Worm (Caenorhabditis elegans): ENCODE measurements around the gene sri-26.
A peak's percentile ranks its signal among the peaks of the same experiment; 100 is the strongest.

The sri-26 gene

ce11 chrV:15187083-15188057 lies 27.9 kb upstream of the sri-26 start, which contains the start of the genes cyn-7 and bath-36:
Gene cyn-7, minus strand, starts transcription at chrV:15187378.
Gene bath-36, plus strand, starts transcription at chrV:15187888.
- TF ChIP-seq lin-13 (tag; optimal IDR thresholded peaks at IDR 0.05) (peak; percentile 77), elt-1 (tag; optimal IDR thresholded peaks at IDR 0.05; ENCODE audit: borderline replicate concordance, insufficient read depth) (no peak), nhr-237 (tag; optimal IDR thresholded peaks at IDR 0.05) (peak; percentile 1), cnd-1 (tag; optimal IDR thresholded peaks at IDR 0.05) (no peak), elt-3 (tag; optimal IDR thresholded peaks at IDR 0.05) (no peak), nhr-12 (tag; optimal IDR thresholded peaks at IDR 0.05) (no peak), M03D4.4 (tag; optimal IDR thresholded peaks at IDR 0.05) (no peak), nhr-76 (tag; optimal IDR thresholded peaks at IDR 0.05) (no peak), unc-62 (GFP tag; optimal IDR thresholded peaks at IDR 0.05) (no peak), ces-1 (GFP tag; optimal IDR thresholded peaks at IDR 0.05) (peak; percentile 68), snpc-4 (tag; optimal IDR thresholded peaks at IDR 0.05) (no peak), unc-120 (tag; optimal IDR thresholded peaks at IDR 0.05; ENCODE audit: poor library complexity, severe bottlenecking) (peak; percentile 27), tbx-8 (GFP tag; optimal IDR thresholded peaks at IDR 0.05) (no peak), nhr-2 (tag; optimal IDR thresholded peaks at IDR 0.05) (no peak), hlh-1 (tag; optimal IDR thresholded peaks at IDR 0.05) (no peak), ceh-83 (GFP tag; optimal IDR thresholded peaks at IDR 0.05) (no peak), pha-4 (tag; optimal IDR thresholded peaks at IDR 0.05) (peak; percentile 92), ceh-43 (GFP tag; optimal IDR thresholded peaks at IDR 0.05) (no peak), mep-1 (tag; optimal IDR thresholded peaks at IDR 0.05) (peak; percentile 56), bed-3 (GFP tag; optimal IDR thresholded peaks at IDR 0.05) (no peak), blmp-1 (tag; optimal IDR thresholded peaks at IDR 0.05) (peak; percentile 13), drap-1 (GFP tag; optimal IDR thresholded peaks at IDR 0.05) (peak; percentile 22), flh-1 (GFP tag; optimal IDR thresholded peaks at IDR 0.05) (no peak), sptf-1 (tag; optimal IDR thresholded peaks at IDR 0.05) (peak; percentile 7), ham-2 (GFP tag; optimal IDR thresholded peaks at IDR 0.05) (no peak), mab-5 (tag; optimal IDR thresholded peaks at IDR 0.05) (no peak), ztf-11 (tag; optimal IDR thresholded peaks at IDR 0.05) (no peak), lsy-2 (tag; optimal IDR thresholded peaks at IDR 0.05) (peak; percentile 54), unc-39 (tag; optimal IDR thresholded peaks at IDR 0.05) (no peak), mls-2 (tag; optimal IDR thresholded peaks at IDR 0.05) (no peak), ceh-39 (tag; optimal IDR thresholded peaks at IDR 0.05) (no peak), nhr-28 (tag; optimal IDR thresholded peaks at IDR 0.05) (no peak), sem-2 (GFP tag; optimal IDR thresholded peaks at IDR 0.05) (no peak), zip-8 (tag; optimal IDR thresholded peaks at IDR 0.05) (no peak), lin-32 (GFP tag; optimal IDR thresholded peaks at IDR 0.05) (no peak)

- TF ChIP-seq elt-1 (tag; optimal IDR thresholded peaks at IDR 0.05; ENCODE audit: borderline replicate concordance, insufficient read depth): no peak
- peak; percentile 83 for TF ChIP-seq lsy-2 (tag; optimal IDR thresholded peaks at IDR 0.05)
- peak; percentile 71 for TF ChIP-seq nhr-237 (tag; optimal IDR thresholded peaks at IDR 0.05)
- no peak for TF ChIP-seq M03D4.4 (tag; optimal IDR thresholded peaks at IDR 0.05)
- peak; percentile 77 for TF ChIP-seq pha-4 (tag; optimal IDR thresholded peaks at IDR 0.05)
- TF ChIP-seq unc-39 (tag; optimal IDR thresholded peaks at IDR 0.05): no peak
- peak; percentile 78 for TF ChIP-seq mep-1 (tag; optimal IDR thresholded peaks at IDR 0.05)
- peak; percentile 26 for TF ChIP-seq ceh-39 (tag; optimal IDR thresholded peaks at IDR 0.05)
- peak; percentile 18 for TF ChIP-seq hlh-1 (tag; optimal IDR thresholded peaks at IDR 0.05)
- TF ChIP-seq lin-13 (tag; optimal IDR thresholded peaks at IDR 0.05): peak; percentile 58
- peak; percentile 81 for TF ChIP-seq ces-1 (GFP tag; optimal IDR thresholded peaks at IDR 0.05)
- TF ChIP-seq unc-120 (tag; optimal IDR thresholded peaks at IDR 0.05; ENCODE audit: poor library complexity, severe bottlenecking): no peak
These were observed 25.7 kb upstream of the sri-26 start, which contains the start of gene cyn-3 for ce11 chrV:15189567-15189966. Gene cyn-3, plus strand, starts transcription at chrV:15189927.

ce11 chrV:15190903-15191302 lies 24.4 kb upstream of the sri-26 start, which contains the start of gene Y75B12B.11:
Gene Y75B12B.11, plus strand, starts transcription at chrV:15191296.
- TF ChIP-seq hlh-1 (tag; optimal IDR thresholded peaks at IDR 0.05) (peak; percentile 28), ceh-43 (GFP tag; optimal IDR thresholded peaks at IDR 0.05) (peak; percentile 84), lin-32 (GFP tag; optimal IDR thresholded peaks at IDR 0.05) (peak; percentile 83), nhr-28 (tag; optimal IDR thresholded peaks at IDR 0.05) (no peak), M03D4.4 (tag; optimal IDR thresholded peaks at IDR 0.05) (peak; percentile 90), nhr-237 (tag; optimal IDR thresholded peaks at IDR 0.05) (no peak), unc-39 (tag; optimal IDR thresholded peaks at IDR 0.05) (no peak), mep-1 (tag; optimal IDR thresholded peaks at IDR 0.05) (peak; percentile 47), unc-62 (GFP tag; optimal IDR thresholded peaks at IDR 0.05) (peak; percentile 24), drap-1 (GFP tag; optimal IDR thresholded peaks at IDR 0.05) (peak; percentile 99), sptf-1 (tag; optimal IDR thresholded peaks at IDR 0.05) (peak; percentile 93), nhr-12 (tag; optimal IDR thresholded peaks at IDR 0.05) (no peak), bed-3 (GFP tag; optimal IDR thresholded peaks at IDR 0.05) (peak; percentile 76), snpc-4 (tag; optimal IDR thresholded peaks at IDR 0.05) (no peak), tbx-8 (GFP tag; optimal IDR thresholded peaks at IDR 0.05) (peak; percentile 88), ztf-11 (tag; optimal IDR thresholded peaks at IDR 0.05) (peak; percentile 1), elt-3 (tag; optimal IDR thresholded peaks at IDR 0.05) (no peak), blmp-1 (tag; optimal IDR thresholded peaks at IDR 0.05) (no peak), nhr-76 (tag; optimal IDR thresholded peaks at IDR 0.05) (no peak), nhr-2 (tag; optimal IDR thresholded peaks at IDR 0.05) (no peak), sem-2 (GFP tag; optimal IDR thresholded peaks at IDR 0.05) (peak; percentile 84), ham-2 (GFP tag; optimal IDR thresholded peaks at IDR 0.05) (peak; percentile 81), zip-8 (tag; optimal IDR thresholded peaks at IDR 0.05) (no peak), cnd-1 (tag; optimal IDR thresholded peaks at IDR 0.05) (peak; percentile 94), pha-4 (tag; optimal IDR thresholded peaks at IDR 0.05) (peak; percentile 75), lin-13 (tag; optimal IDR thresholded peaks at IDR 0.05) (peak; percentile 61), ceh-39 (tag; optimal IDR thresholded peaks at IDR 0.05) (no peak), flh-1 (GFP tag; optimal IDR thresholded peaks at IDR 0.05) (peak; percentile 77), lsy-2 (tag; optimal IDR thresholded peaks at IDR 0.05) (peak; percentile 52), ceh-83 (GFP tag; optimal IDR thresholded peaks at IDR 0.05) (peak; percentile 93), elt-1 (tag; optimal IDR thresholded peaks at IDR 0.05; ENCODE audit: borderline replicate concordance, insufficient read depth) (no peak), mls-2 (tag; optimal IDR thresholded peaks at IDR 0.05) (peak; percentile 93), unc-120 (tag; optimal IDR thresholded peaks at IDR 0.05; ENCODE audit: poor library complexity, severe bottlenecking) (peak; percentile 94), mab-5 (tag; optimal IDR thresholded peaks at IDR 0.05) (peak; percentile 26), ces-1 (GFP tag; optimal IDR thresholded peaks at IDR 0.05) (no peak)
